Worm (Caenorhabditis elegans) whole organism, L3 larva: ENCODE data around the gene F49C5.3.

Source experiments
- R02D3.7 ChIP-seq: fragments of 150-350 bp; optimal IDR thresholded peaks from 2 replicates; lab custom pipeline; 2014; ENCODE audit warnings: missing biosample characterization, missing genetic modification characterization
- ZK546.5 ChIP-seq: sonication (generic microtip); optimal IDR thresholded peaks from 2 replicates; lab custom pipeline; 2017; ENCODE audit warnings: missing biosample characterization, missing genetic modification characterization
- aly-2 ChIP-seq: fragments of 150-350 bp; optimal IDR thresholded peaks from 2 replicates; lab custom pipeline; 2014; ENCODE audit warnings: missing biosample characterization, missing genetic modification characterization
- ama-1 ChIP-seq: fragments of 150-350 bp; optimal IDR thresholded peaks from 2 replicates; lab custom pipeline; 2018
- ceh-28 ChIP-seq: fragments of 150-350 bp; optimal IDR thresholded peaks from 2 replicates; lab custom pipeline; 2014; ENCODE audit warnings: missing biosample characterization, missing genetic modification reagents, missing genetic modification characterization
- ceh-82 ChIP-seq: fragments of 150-350 bp; optimal IDR thresholded peaks from 2 replicates; lab custom pipeline; 2014; ENCODE audit warnings: missing biosample characterization, missing genetic modification characterization
- ceh-9 ChIP-seq: sonication (generic microtip); optimal IDR thresholded peaks from 2 replicates; lab custom pipeline; 2018; ENCODE audit warnings: missing biosample characterization, missing genetic modification characterization
- daf-12 ChIP-seq: fragments of 150-350 bp; optimal IDR thresholded peaks from 2 replicates; lab custom pipeline; 2014; ENCODE audit warnings: missing biosample characterization, missing genetic modification reagents, missing genetic modification characterization
- egl-27 ChIP-seq: sonication (generic microtip); optimal IDR thresholded peaks from 4 replicates; lab custom pipeline; 2017; ENCODE audit warnings: missing biosample characterization, missing genetic modification reagents, missing genetic modification characterization
- egl-5 ChIP-seq: fragments of 150-350 bp; optimal IDR thresholded peaks from 2 replicates; lab custom pipeline; 2017; ENCODE audit warnings: missing biosample characterization, missing genetic modification reagents, missing genetic modification characterization, inconsistent platforms
- elt-1 ChIP-seq: fragments of 150-350 bp; optimal IDR thresholded peaks from 2 replicates; lab custom pipeline; 2014; ENCODE audit warnings: missing biosample characterization, missing genetic modification characterization
- elt-2 ChIP-seq: sonication (generic microtip); optimal IDR thresholded peaks from 2 replicates; lab custom pipeline; 2016; ENCODE audit warnings: missing genetic modification reagents, mild to moderate bottlenecking, missing genetic modification characterization, missing compliant biosample characterization
- eor-1 ChIP-seq, 2 experiments: fragments of 150-350 bp; optimal IDR thresholded peaks; 2 replicates each; lab custom pipeline; 2014 to 2018; ENCODE audit warnings: missing biosample characterization in 2 of 2, missing genetic modification characterization in 2 of 2
- fkh-10 ChIP-seq: sonication (generic microtip); optimal IDR thresholded peaks from 2 replicates; lab custom pipeline; 2017; ENCODE audit warnings: missing biosample characterization, missing genetic modification reagents, missing genetic modification characterization
- fkh-2 ChIP-seq: fragments of 150-350 bp; optimal IDR thresholded peaks from 2 replicates; lab custom pipeline; 2014; ENCODE audit warnings: missing biosample characterization, missing genetic modification reagents, missing genetic modification characterization
- fos-1 ChIP-seq: fragments of 150-350 bp; optimal IDR thresholded peaks from 2 replicates; lab custom pipeline; 2014; ENCODE audit warnings: missing biosample characterization, missing genetic modification characterization
- hmg-11 ChIP-seq: sonication (generic microtip); optimal IDR thresholded peaks from 2 replicates; lab custom pipeline; 2016; ENCODE audit warnings: missing genetic modification characterization, missing compliant biosample characterization
- jun-1 ChIP-seq: fragments of 150-350 bp; optimal IDR thresholded peaks from 2 replicates; lab custom pipeline; 2014; ENCODE audit warnings: missing biosample characterization, missing genetic modification reagents, missing genetic modification characterization
- nfya-1 ChIP-seq: sonication (generic microtip); optimal IDR thresholded peaks from 2 replicates; lab custom pipeline; 2017; ENCODE audit warnings: missing genetic modification characterization, mild to moderate bottlenecking, missing compliant biosample characterization, antibody characterized with exemption, moderate library complexity; ENCODE audit not compliant: insufficient read depth
- nhr-12 ChIP-seq: fragments of 150-350 bp; optimal IDR thresholded peaks from 2 replicates; lab custom pipeline; 2014; ENCODE audit warnings: missing biosample characterization, missing genetic modification characterization
- nhr-237 ChIP-seq: fragments of 150-350 bp; optimal IDR thresholded peaks from 2 replicates; lab custom pipeline; 2014; ENCODE audit warnings: missing biosample characterization, missing genetic modification characterization
- nhr-25 ChIP-seq: sonication (generic microtip); optimal IDR thresholded peaks from 2 replicates; lab custom pipeline; 2017; ENCODE audit warnings: missing biosample characterization, missing genetic modification characterization
- nhr-43 ChIP-seq: sonication (generic microtip); optimal IDR thresholded peaks from 2 replicates; lab custom pipeline; 2016; ENCODE audit warnings: mild to moderate bottlenecking, missing genetic modification characterization, missing compliant biosample characterization; ENCODE audit not compliant: poor library complexity, severe bottlenecking
- nhr-67 ChIP-seq: fragments of 150-350 bp; optimal IDR thresholded peaks from 2 replicates; lab custom pipeline; 2014; ENCODE audit warnings: missing biosample characterization, missing genetic modification characterization
- nhr-77 ChIP-seq: fragments of 150-350 bp; optimal IDR thresholded peaks from 2 replicates; lab custom pipeline; 2014; ENCODE audit warnings: missing biosample characterization, missing genetic modification characterization
- pqm-1 ChIP-seq: fragments of 150-350 bp; optimal IDR thresholded peaks from 2 replicates; lab custom pipeline; 2017; ENCODE audit warnings: missing biosample characterization, missing genetic modification characterization, inconsistent platforms
- sea-2 ChIP-seq: fragments of 150-350 bp; sonication (generic microtip); optimal IDR thresholded peaks from 4 replicates; lab custom pipeline; 2014; ENCODE audit warnings: missing biosample characterization, missing genetic modification reagents, missing genetic modification characterization
- skn-1 ChIP-seq: fragments of 150-350 bp; optimal IDR thresholded peaks from 2 replicates; lab custom pipeline; 2014; ENCODE audit warnings: missing biosample characterization, missing genetic modification characterization
- snpc-4 ChIP-seq: fragments of 150-350 bp; optimal IDR thresholded peaks from 2 replicates; lab custom pipeline; 2014; ENCODE audit warnings: missing biosample characterization, missing genetic modification characterization
- zag-1 ChIP-seq: fragments of 150-350 bp; optimal IDR thresholded peaks from 2 replicates; lab custom pipeline; 2014; ENCODE audit warnings: missing biosample characterization, missing genetic modification characterization
- ztf-11 ChIP-seq: fragments of 150-350 bp; optimal IDR thresholded peaks from 2 replicates; lab custom pipeline; 2014; ENCODE audit warnings: missing biosample characterization, missing genetic modification characterization

The F49C5.3 gene

DNA sequence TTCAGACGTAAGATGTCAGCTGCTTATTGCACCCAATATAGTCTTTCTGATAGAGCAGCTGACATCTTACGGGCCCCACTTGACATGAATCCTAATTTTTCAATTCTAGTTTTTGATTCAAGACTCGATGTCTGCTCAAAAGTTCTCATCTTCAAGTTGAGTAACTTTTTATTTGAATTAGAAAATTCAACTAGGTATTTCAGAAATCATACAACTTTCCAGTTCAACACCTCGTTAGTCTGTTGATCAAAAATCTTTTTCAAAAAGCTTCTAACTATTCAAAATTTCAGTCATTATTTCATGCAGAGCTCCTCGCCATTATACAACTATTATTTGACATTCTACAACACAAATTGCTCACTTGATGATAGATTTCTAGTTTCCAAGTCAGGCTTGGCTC lies 24.4 kb upstream of the F49C5.3 start, which contains the start of gene srh-73:
srh-73 (plus strand) TSS at position 301 of the 400 bp plus-strand sequence.
- TF ChIP-seq nhr-77 (tag; lab: Kevin White, UChicago): no peak
- TF ChIP-seq snpc-4 (tag; lab: Kevin White, UChicago): no peak
- TF ChIP-seq ama-1 (lab: Kevin White, UChicago): no peak
- no peak for TF ChIP-seq pqm-1 (tag; lab: Kevin White, UChicago)
- TF ChIP-seq elt-1: no peak
- TF ChIP-seq nhr-67 (tag; lab: Kevin White, UChicago): no peak
- no peak for TF ChIP-seq fkh-2

DNA sequence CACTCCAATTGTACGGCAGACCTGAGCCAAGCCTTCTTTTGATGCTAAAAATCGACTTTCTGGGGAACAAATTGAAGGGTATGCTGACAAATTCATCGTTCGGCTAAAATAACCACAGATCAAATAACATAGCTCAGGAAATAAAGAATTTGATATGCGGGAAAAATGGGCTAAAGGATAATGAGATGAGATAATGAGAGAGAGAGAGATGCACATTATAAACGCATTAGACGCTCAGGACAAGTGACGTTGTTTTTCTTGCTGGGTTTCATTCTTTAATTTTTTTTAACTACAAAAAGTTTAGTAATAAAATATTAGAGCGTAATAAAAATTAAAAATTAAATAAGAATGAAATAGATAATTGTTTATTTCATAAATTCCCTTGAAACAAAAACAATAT lies 21.7 kb upstream of the F49C5.3 start, which contains the start of gene srh-69:
srh-69 (minus strand) TSS at position 101 of the 400 bp plus-strand sequence.
- TF ChIP-seq jun-1 (tag; lab: Kevin White, UChicago) (no peak), R02D3.7 (tag; lab: Kevin White, UChicago) (no peak), nhr-237 (tag; lab: Kevin White, UChicago) (no peak), egl-5 (tag; lab: Kevin White, UChicago) (no peak)

- TF ChIP-seq egl-27 (tag; lab: Kevin White, UChicago) (no peak), pqm-1 (tag; lab: Kevin White, UChicago) (no peak), zag-1 (tag; lab: Kevin White, UChicago) (no peak), nhr-237 (tag; lab: Kevin White, UChicago) (no peak), ceh-28 (tag; lab: Kevin White, UChicago) (no peak), daf-12 (tag; lab: Kevin White, UChicago) (no peak), hmg-11 (tag; lab: Kevin White, UChicago) (no peak), fos-1 (tag; lab: Kevin White, UChicago) (no peak), nfya-1 (tag; lab: Kevin White, UChicago) (no peak), ceh-9 (no peak), snpc-4 (tag; lab: Kevin White, UChicago) (no peak), ztf-11 (no peak), jun-1 (tag; lab: Kevin White, UChicago) (no peak), nhr-25 (no peak), nhr-67 (tag; lab: Kevin White, UChicago) (no peak), nhr-43 (tag; lab: Kevin White, UChicago) (no peak), R02D3.7 (tag; lab: Kevin White, UChicago) (no peak)
- TF ChIP-seq, all 47 proteins: peak for 0
Observed at ce11 chrII:12516313-12516712, 20.0 kb upstream of the F49C5.3 start, which contains the start of gene srh-61. Gene srh-61, minus strand, starts transcription at chrII:12516413.

- no peak for TF ChIP-seq ceh-28 (tag; lab: Kevin White, UChicago)
- peak; percentile 12 for TF ChIP-seq elt-2 (tag; lab: Kevin White, UChicago)
- peak; percentile 28 for TF ChIP-seq pqm-1 (tag; lab: Kevin White, UChicago)
Observed at ce11 chrII:12518008-12518407, 18.3 kb upstream of the F49C5.3 start.

ce11 chrII:12518809-12519344 lies 17.4 kb upstream of the F49C5.3 start, which contains the start of gene srh-70:
Gene srh-70, minus strand, starts transcription at chrII:12518859.
- TF ChIP-seq nfya-1 (tag; lab: Kevin White, UChicago) (peak; percentile 25), sea-2 (GFP tag; lab: Kevin White, UChicago) (no peak), ceh-82 (tag; lab: Kevin White, UChicago) (no peak), fkh-10 (GFP tag; lab: Kevin White, UChicago) (no peak), eor-1 (tag; optimal IDR thresholded peaks at IDR 0.05; lab: Kevin White, UChicago) (no peak), pqm-1 (tag; lab: Kevin White, UChicago) (peak; percentile 89), elt-2 (tag; lab: Kevin White, UChicago) (peak; percentile 99), ama-1 (lab: Kevin White, UChicago) (no peak), ceh-28 (tag; lab: Kevin White, UChicago) (no peak), nhr-12 (tag; lab: Kevin White, UChicago) (no peak), nhr-237 (tag; lab: Kevin White, UChicago) (no peak)

DNA sequence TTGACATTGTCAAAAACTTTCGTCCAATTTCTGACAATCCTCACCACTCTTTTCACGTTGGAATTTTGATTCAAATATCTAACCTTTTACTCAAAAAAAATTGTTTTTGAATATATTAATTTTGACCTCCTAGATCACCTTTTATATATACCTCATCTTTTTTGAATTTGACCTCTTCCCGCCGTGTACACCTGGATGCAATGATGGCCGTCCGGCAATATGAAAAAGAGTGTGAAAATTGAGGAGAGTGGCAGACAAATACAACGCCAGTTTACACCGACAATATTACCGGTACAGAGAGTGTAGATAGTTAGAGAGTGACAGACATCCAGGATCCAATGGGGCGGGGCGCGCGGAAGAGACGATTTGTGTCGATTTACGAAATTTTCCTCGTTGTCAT lies 16.7 kb upstream of the F49C5.3 start, which contains the start of gene ceh-99:
ceh-99 (plus strand) TSS at position 366 of the 400 bp plus-strand sequence.
- no peak for TF ChIP-seq aly-2
- TF ChIP-seq elt-1: no peak
- TF ChIP-seq nhr-43 (tag; lab: Kevin White, UChicago): no peak
- TF ChIP-seq jun-1 (tag; lab: Kevin White, UChicago): no peak
- no peak for TF ChIP-seq skn-1 (tag; lab: Kevin White, UChicago)
- TF ChIP-seq R02D3.7 (tag; lab: Kevin White, UChicago): no peak
- no peak for TF ChIP-seq ZK546.5 (tag; lab: Kevin White, UChicago)
- no peak for TF ChIP-seq ceh-82 (tag; lab: Kevin White, UChicago)
